Worm (Caenorhabditis elegans): ENCODE data around the gene F40G9.19.

Gene F40G9.19

DNA sequence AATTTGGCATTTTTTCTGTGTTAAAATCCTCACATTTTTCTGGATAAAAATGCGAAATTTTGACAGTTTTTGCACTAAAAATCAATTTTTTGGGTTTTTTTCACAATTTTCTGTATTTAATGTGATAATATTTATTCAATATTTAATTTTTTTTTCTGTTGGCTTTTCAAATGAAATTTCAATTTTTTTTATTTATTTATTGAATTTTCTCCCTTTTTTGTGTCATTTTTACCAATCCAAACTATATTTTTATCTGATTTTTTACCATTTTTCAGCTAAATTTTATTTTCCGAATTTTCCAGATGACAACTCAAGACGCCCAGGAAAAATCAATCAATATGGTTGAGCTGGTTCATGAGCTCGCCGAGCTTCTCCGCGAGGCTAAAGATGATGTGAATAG is 20.6 kb downstream of the F40G9.19 start, which contains the start of gene F40G9.17:
TSS of gene F40G9.17 (plus strand) at position 301 of the 400 bp plus-strand sequence.
- TF ChIP-seq nhr-11 (tag; optimal IDR thresholded peaks at IDR 0.05), result no peak
- peak; percentile 10 for TF ChIP-seq nhr-85 (tag)

DNA sequence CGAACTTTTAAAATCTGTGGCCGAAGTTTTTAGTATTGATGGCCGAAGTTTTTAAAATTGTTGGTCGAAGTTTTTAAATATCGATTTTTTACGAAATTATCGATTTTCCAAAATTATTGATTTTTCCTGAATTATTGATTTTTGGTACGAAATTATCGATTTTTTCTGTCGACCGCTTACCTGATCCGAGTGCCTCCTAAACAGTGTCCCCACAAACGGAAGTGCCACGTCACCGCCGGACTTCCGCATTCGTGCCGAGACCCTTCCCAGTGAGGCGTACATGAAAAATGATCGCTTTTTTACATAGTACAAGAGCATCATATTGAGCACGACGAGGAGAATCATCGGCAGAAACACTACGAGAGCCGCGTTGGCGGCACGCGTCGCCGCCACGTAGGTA is 30.4 kb downstream of the F40G9.19 start:
- no peak for TF ChIP-seq swsn-7 (tag; optimal IDR thresholded peaks at IDR 0.05)
- TF ChIP-seq hlh-4 (tag; optimal IDR thresholded peaks at IDR 0.05), result no peak
- no peak for TF ChIP-seq tlp-1 (tag; optimal IDR thresholded peaks at IDR 0.05)
- no peak for TF ChIP-seq ces-1 (GFP tag; optimal IDR thresholded peaks at IDR 0.05)
- no peak for TF ChIP-seq nhr-20 (tag; optimal IDR thresholded peaks at IDR 0.05)
- no peak for TF ChIP-seq unc-98 (GFP tag; IDR thresholded peaks at IDR 0.05)
- TF ChIP-seq efl-1 (optimal IDR thresholded peaks at IDR 0.05), result no peak
- TF ChIP-seq efl-1 (GFP tag; optimal IDR thresholded peaks at IDR 0.05 in 1 of 2), result peak in 1 of 2 experiments; percentile 67

DNA sequence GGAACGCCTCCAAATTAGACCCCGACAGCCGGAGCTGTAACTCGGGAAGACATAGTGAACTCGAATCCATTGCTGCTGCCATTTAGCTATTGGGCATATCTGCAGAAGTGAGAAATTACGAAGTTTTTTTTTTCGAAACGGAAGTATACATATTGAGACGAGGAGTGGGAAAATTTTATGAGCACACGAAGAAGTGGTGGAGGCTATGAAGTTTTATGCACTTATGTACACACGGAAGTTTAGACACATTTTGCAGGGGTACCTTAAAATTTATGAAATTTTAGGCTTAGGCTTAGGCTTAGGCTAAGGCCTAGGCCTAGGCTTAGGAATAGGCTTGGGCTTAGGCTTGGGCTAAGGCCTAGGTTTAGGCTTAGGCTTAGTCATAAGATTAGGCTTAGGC is 33.4 kb downstream of the F40G9.19 start, which contains the start of gene W10C4.1:
TSS of gene W10C4.1 (minus strand) at position 101 of the 400 bp plus-strand sequence.
- no peak for TF ChIP-seq swsn-7 (tag; optimal IDR thresholded peaks at IDR 0.05)
- TF ChIP-seq nhr-85 (tag), result peak; percentile 36

DNA sequence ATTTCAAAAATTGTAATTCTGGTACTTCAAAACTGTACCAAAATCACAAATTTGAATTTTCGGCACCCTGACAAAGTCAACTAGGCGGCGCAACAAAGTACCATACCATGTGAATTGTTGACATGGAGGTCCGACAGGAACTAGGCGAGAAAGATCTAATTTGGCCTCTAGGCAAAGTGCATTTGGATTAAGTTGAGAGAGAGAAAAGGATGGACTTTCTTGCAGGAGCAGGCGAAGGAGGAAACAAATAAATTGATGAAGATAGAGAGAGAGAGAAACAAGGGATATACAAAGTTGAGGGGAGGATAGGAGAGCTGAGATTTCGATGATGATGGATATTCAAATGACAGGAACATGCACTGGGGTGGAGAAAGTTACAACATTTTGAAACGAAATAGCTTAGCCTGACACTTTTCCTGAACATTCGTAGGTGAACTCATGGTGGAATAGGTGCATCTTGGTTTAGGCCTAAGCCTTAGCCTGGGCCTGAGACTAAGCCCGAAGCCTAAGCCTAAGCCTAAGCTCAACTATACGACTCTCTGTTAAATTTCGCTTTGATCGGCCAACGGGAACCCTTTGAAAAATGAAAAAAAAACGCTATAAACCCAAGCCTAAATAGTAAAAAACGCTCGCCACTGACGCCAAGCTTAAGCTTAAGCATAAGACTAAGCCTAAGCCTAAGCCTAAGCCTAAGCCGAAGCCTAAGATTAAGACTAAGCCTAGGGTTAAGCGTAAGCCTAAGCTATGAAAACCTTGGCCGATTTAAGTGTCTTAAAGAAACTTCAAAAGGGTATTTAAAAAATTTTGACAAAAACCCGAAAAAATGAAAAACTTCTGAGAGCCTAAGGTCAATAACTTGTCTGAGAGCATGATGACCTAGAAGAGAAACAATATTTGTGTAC is 35.4 kb downstream of the F40G9.19 start:
- no peak for TF ChIP-seq nhr-90 (tag; optimal IDR thresholded peaks at IDR 0.05; ENCODE audit: poor library complexity)
- peak; percentile 59 for TF ChIP-seq fkh-10 (GFP tag; optimal IDR thresholded peaks at IDR 0.05)
- TF ChIP-seq unc-30 (tag; optimal IDR thresholded peaks at IDR 0.05), result no peak

DNA sequence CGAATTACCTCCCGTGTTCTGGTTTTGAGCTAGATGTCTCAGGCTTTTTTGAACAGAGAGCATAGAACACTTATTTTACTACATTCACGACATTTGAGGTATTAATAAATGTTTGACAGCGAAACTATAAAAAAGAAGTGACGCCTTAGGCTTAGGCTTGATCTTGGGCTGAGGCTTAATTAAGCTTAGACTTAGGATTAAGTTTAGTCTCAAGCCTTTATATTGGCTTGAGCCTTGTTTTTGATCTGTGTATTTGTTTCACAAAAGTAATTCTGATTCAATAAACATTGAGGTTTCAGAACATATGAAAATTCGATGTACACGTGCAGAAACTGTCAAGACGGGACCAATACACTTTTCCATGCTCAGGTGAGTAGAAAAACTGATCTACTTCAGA is 36.1 kb downstream of the F40G9.19 start, which contains the start of gene klp-20:
TSS of gene klp-20 (plus strand) at position 298 of the 397 bp plus-strand sequence.
- no peak for TF ChIP-seq nhr-20 (tag; optimal IDR thresholded peaks at IDR 0.05)
- TF ChIP-seq unc-86 (tag; optimal IDR thresholded peaks at IDR 0.05), result no peak
- TF ChIP-seq nhr-84 (tag; optimal IDR thresholded peaks at IDR 0.05), result no peak
- no peak for TF ChIP-seq lin-13 (GFP tag; optimal IDR thresholded peaks at IDR 0.05)
- no peak for TF ChIP-seq elt-2 (tag; optimal IDR thresholded peaks at IDR 0.05)
- no peak for TF ChIP-seq fkh-8 (tag; optimal IDR thresholded peaks at IDR 0.05)
- no peak for TF ChIP-seq skn-1 (tag; optimal IDR thresholded peaks at IDR 0.05)
- TF ChIP-seq Y116A8C.19 (tag; optimal IDR thresholded peaks at IDR 0.05; ENCODE audit: borderline replicate concordance), result no peak
- TF ChIP-seq dpl-1 (GFP tag; optimal IDR thresholded peaks at IDR 0.05), result no peak
- no peak for TF ChIP-seq ceh-82 (tag; optimal IDR thresholded peaks at IDR 0.05)
- TF ChIP-seq egl-27 (tag; optimal IDR thresholded peaks at IDR 0.05), result no peak
- TF ChIP-seq pag-3 (tag; optimal IDR thresholded peaks at IDR 0.05; ENCODE audit: borderline replicate concordance, insufficient read depth), result no peak
- TF ChIP-seq lin-14 (GFP tag; optimal IDR thresholded peaks at IDR 0.05), result no peak

- no peak for TF ChIP-seq efl-3 (GFP tag; optimal IDR thresholded peaks at IDR 0.05)
- no peak for TF ChIP-seq ces-1 (GFP tag; optimal IDR thresholded peaks at IDR 0.05)
- no peak for TF ChIP-seq pag-3 (tag; optimal IDR thresholded peaks at IDR 0.05; ENCODE audit: borderline replicate concordance, insufficient read depth)
- no peak for TF ChIP-seq ceh-82 (tag; optimal IDR thresholded peaks at IDR 0.05)
- TF ChIP-seq vab-15 (tag; optimal IDR thresholded peaks at IDR 0.05), result no peak
- no peak for TF ChIP-seq aha-1 (tag; optimal IDR thresholded peaks at IDR 0.05)
- no peak for TF ChIP-seq tlp-1 (tag; optimal IDR thresholded peaks at IDR 0.05)
- TF ChIP-seq jun-1 (tag; optimal IDR thresholded peaks at IDR 0.05), result no peak
- no peak for TF ChIP-seq lin-35 (GFP tag; optimal IDR thresholded peaks at IDR 0.05)
- TF ChIP-seq sptf-1 (tag; optimal IDR thresholded peaks at IDR 0.05), result no peak
- no peak for TF ChIP-seq hlh-17 (GFP tag; optimal IDR thresholded peaks at IDR 0.05; ENCODE audit: borderline replicate concordance)
- TF ChIP-seq irx-1 (tag; optimal IDR thresholded peaks at IDR 0.05), result no peak
- TF ChIP-seq tbx-2 (tag; optimal IDR thresholded peaks at IDR 0.05), result no peak
- TF ChIP-seq ceh-88 (GFP tag; IDR thresholded peaks at IDR 0.05), result no peak
- TF ChIP-seq fkh-10 (GFP tag; optimal IDR thresholded peaks at IDR 0.05), result peak; percentile 46
- TF ChIP-seq efl-1 (optimal IDR thresholded peaks at IDR 0.05), result no peak
- TF ChIP-seq efl-1 (GFP tag; optimal IDR thresholded peaks at IDR 0.05 in 1 of 2), result no peak
- peak; percentile 31 for TF ChIP-seq lin-14 (GFP tag; optimal IDR thresholded peaks at IDR 0.05)
Measured at ce11 chrIII:211387-211786, 37.8 kb downstream of the F40G9.19 start.
